Fruit fly (Drosophila melanogaster) whole organism, prepupa: ENCODE measurements around the gene CG14932.
A peak's percentile ranks its signal among the peaks of the same experiment; 100 is the strongest.

Experiments
- CG10631 ChIP-seq: fragments of 200-800 bp; sonication (Bioruptor generic); optimal IDR thresholded peaks from 2 replicates; lab custom pipeline; 2016; ENCODE audit warnings: missing biosample characterization, missing genetic modification characterization
- CG10669 ChIP-seq: fragments of 200-800 bp; sonication (Bioruptor generic); optimal IDR thresholded peaks from 3 replicates; lab custom pipeline; 2018; ENCODE audit warnings: missing biosample characterization, mild to moderate bottlenecking, missing genetic modification characterization, moderate library complexity
- CG15336 ChIP-seq: fragments of 200-800 bp; sonication (Bioruptor generic); IDR thresholded peaks from 2 replicates; pipeline ENCODE4 v1.3.6; 2022; ENCODE audit warnings: missing biosample characterization, missing genetic modification characterization
- CG1621 ChIP-seq: fragments of 200-800 bp; sonication (Bioruptor generic); optimal IDR thresholded peaks from 3 replicates; lab custom pipeline; 2018; ENCODE audit warnings: missing biosample characterization, mild to moderate bottlenecking, missing genetic modification characterization
- CG16779 ChIP-seq: fragments of 200-800 bp; sonication (Bioruptor generic); optimal IDR thresholded peaks from 3 replicates; lab custom pipeline; 2017; ENCODE audit warnings: missing biosample characterization, mild to moderate bottlenecking, missing genetic modification characterization
- CG3032 ChIP-seq: fragments of 200-800 bp; optimal IDR thresholded peaks from 2 replicates; lab custom pipeline; 2019; ENCODE audit warnings: missing biosample characterization, mild to moderate bottlenecking, missing genetic modification characterization, moderate library complexity
- CG31627 ChIP-seq: fragments of 200-800 bp; sonication (Bioruptor generic); optimal IDR thresholded peaks from 3 replicates; lab custom pipeline; 2016; ENCODE audit warnings: missing biosample characterization, missing genetic modification characterization
- CG32006 ChIP-seq: fragments of 200-800 bp; sonication (Bioruptor generic); optimal IDR thresholded peaks from 3 replicates; lab custom pipeline; 2017; ENCODE audit warnings: missing biosample characterization, mild to moderate bottlenecking, missing genetic modification characterization
- CG6163 ChIP-seq: fragments of 200-800 bp; sonication (Bioruptor generic); IDR thresholded peaks from 3 replicates; pipeline ENCODE4 v1.3.6; 2022; ENCODE audit warnings: missing biosample characterization, missing genetic modification characterization
- CG6276 ChIP-seq: fragments of 200-800 bp; sonication (Bioruptor generic); optimal IDR thresholded peaks from 2 replicates; lab custom pipeline; 2017; ENCODE audit warnings: missing biosample characterization, mild to moderate bottlenecking, missing genetic modification characterization
- CG6808 ChIP-seq: fragments of 200-800 bp; sonication (Bioruptor generic); optimal IDR thresholded peaks from 3 replicates; lab custom pipeline; 2017; ENCODE audit warnings: missing biosample characterization, missing genetic modification characterization, mild to moderate bottlenecking, moderate library complexity, missing genetic modification reagents
- CG6854 ChIP-seq: fragments of 200-800 bp; sonication (Bioruptor generic); optimal IDR thresholded peaks from 2 replicates; lab custom pipeline; 2017; ENCODE audit warnings: missing biosample characterization, mild to moderate bottlenecking, missing genetic modification characterization
- CG8119 ChIP-seq: fragments of 200-800 bp; sonication (Bioruptor generic); IDR thresholded peaks from 3 replicates; pipeline ENCODE4 v1.3.6; 2022; ENCODE audit warnings: missing biosample characterization, missing genetic modification characterization
- CG8319 ChIP-seq: fragments of 200-800 bp; sonication (Bioruptor generic); optimal IDR thresholded peaks from 3 replicates; lab custom pipeline; 2016; ENCODE audit warnings: missing biosample characterization, missing genetic modification characterization
- CG9139 ChIP-seq: fragments of 200-800 bp; sonication (Bioruptor generic); optimal IDR thresholded peaks from 3 replicates; lab custom pipeline; 2017; ENCODE audit warnings: missing biosample characterization, mild to moderate bottlenecking, missing genetic modification characterization
- Eip75B ChIP-seq: fragments of 200-800 bp; sonication (Bioruptor generic); optimal IDR thresholded peaks from 3 replicates; lab custom pipeline; 2016; ENCODE audit warnings: missing biosample characterization, missing genetic modification characterization
- Eip78C ChIP-seq: fragments of 200-800 bp; sonication (Bioruptor generic); peaks from one replicate; lab custom pipeline; 2016; ENCODE audit warnings: missing biosample characterization, missing genetic modification characterization
- Eip93F ChIP-seq: fragments of 200-800 bp; sonication (Bioruptor generic); optimal IDR thresholded peaks from 2 replicates; lab custom pipeline; 2016; ENCODE audit warnings: missing biosample characterization, mild to moderate bottlenecking, missing genetic modification characterization
- Hr39 ChIP-seq: fragments of 200-800 bp; sonication (Bioruptor generic); optimal IDR thresholded peaks from 2 replicates; lab custom pipeline; 2016; ENCODE audit warnings: missing biosample characterization, missing genetic modification characterization
- Hr4 ChIP-seq: fragments of 200-800 bp; sonication (Bioruptor generic); optimal IDR thresholded peaks from 3 replicates; lab custom pipeline; 2016; ENCODE audit warnings: missing biosample characterization, missing genetic modification characterization
- Lpt ChIP-seq: fragments of 200-800 bp; sonication (Bioruptor generic); optimal IDR thresholded peaks from 3 replicates; lab custom pipeline; 2016; ENCODE audit warnings: missing biosample characterization, missing genetic modification characterization
- OdsH ChIP-seq: fragments of 200-800 bp; sonication (Bioruptor generic); optimal IDR thresholded peaks from 3 replicates; lab custom pipeline; 2016; ENCODE audit warnings: missing biosample characterization, missing genetic modification characterization
- Smox ChIP-seq: fragments of 200-800 bp; sonication (Bioruptor generic); optimal IDR thresholded peaks from 3 replicates; lab custom pipeline; 2016; ENCODE audit warnings: missing biosample characterization, missing genetic modification characterization
- Sox14 ChIP-seq: fragments of 200-800 bp; sonication (Bioruptor generic); optimal IDR thresholded peaks from 3 replicates; lab custom pipeline; 2016; ENCODE audit warnings: missing biosample characterization, missing genetic modification characterization
- acj6 ChIP-seq: fragments of 200-800 bp; sonication (Bioruptor generic); optimal IDR thresholded peaks from 3 replicates; lab custom pipeline; 2016; ENCODE audit warnings: missing biosample characterization, missing genetic modification characterization
- cyc ChIP-seq: fragments of 200-800 bp; sonication (Bioruptor generic); optimal IDR thresholded peaks from 3 replicates; lab custom pipeline; 2016; ENCODE audit warnings: missing biosample characterization, missing genetic modification characterization
- dac ChIP-seq: fragments of 200-800 bp; sonication (Bioruptor generic); optimal IDR thresholded peaks from 2 replicates; lab custom pipeline; 2017; ENCODE audit warnings: missing biosample characterization, mild to moderate bottlenecking, missing genetic modification characterization
- dsx ChIP-seq: fragments of 200-800 bp; optimal IDR thresholded peaks from 3 replicates; lab custom pipeline; 2019; ENCODE audit warnings: missing biosample characterization, mild to moderate bottlenecking, missing genetic modification characterization, moderate library complexity; ENCODE audit not compliant: poor library complexity, severe bottlenecking
- eg ChIP-seq: fragments of 200-800 bp; sonication (Bioruptor generic); IDR thresholded peaks from 3 replicates; pipeline ENCODE4 v1.3.6; 2022; ENCODE audit warnings: missing biosample characterization, missing genetic modification characterization
- esn ChIP-seq: fragments of 200-800 bp; sonication (Bioruptor generic); optimal IDR thresholded peaks from 2 replicates; lab custom pipeline; 2016; ENCODE audit warnings: missing biosample characterization, mild to moderate bottlenecking, missing genetic modification characterization, moderate library complexity
- fd59A ChIP-seq: fragments of 200-800 bp; sonication (Bioruptor generic); optimal IDR thresholded peaks from 2 replicates; lab custom pipeline; 2017; ENCODE audit warnings: missing biosample characterization, mild to moderate bottlenecking, missing genetic modification characterization, missing genetic modification reagents
- fkh ChIP-seq: fragments of 200-800 bp; sonication (Bioruptor generic); optimal IDR thresholded peaks from 3 replicates; lab custom pipeline; 2017; ENCODE audit warnings: missing biosample characterization, mild to moderate bottlenecking, missing genetic modification characterization, moderate library complexity
- pdm3 ChIP-seq: fragments of 200-800 bp; sonication (Bioruptor generic); optimal IDR thresholded peaks from 3 replicates; lab custom pipeline; 2016; ENCODE audit warnings: missing biosample characterization, missing genetic modification characterization
- ss ChIP-seq, 2 experiments: fragments of 200-800 bp; sonication (Bioruptor generic); optimal IDR thresholded peaks; 2 replicates in 1 of 2; 3 replicates in 1 of 2; lab custom pipeline; 2017 to 2018; ENCODE audit warnings: mild to moderate bottlenecking in 2 of 2, missing biosample characterization in 2 of 2, missing genetic modification characterization in 2 of 2, moderate library complexity in 1 of 2
- svp ChIP-seq: fragments of 200-800 bp; sonication (Bioruptor generic); peaks from one replicate; lab custom pipeline; 2016; ENCODE audit warnings: missing biosample characterization, missing genetic modification characterization
- topi ChIP-seq: fragments of 200-800 bp; sonication (Bioruptor generic); optimal IDR thresholded peaks from 3 replicates; lab custom pipeline; 2016; ENCODE audit warnings: missing biosample characterization, missing genetic modification characterization
- vri ChIP-seq: fragments of 200-800 bp; sonication (Bioruptor generic); optimal IDR thresholded peaks from 3 replicates; lab custom pipeline; 2016; ENCODE audit warnings: missing biosample characterization, mild to moderate bottlenecking, missing genetic modification characterization

CG14932 gene

dm6 chr2L:11807697-11808226 is 18.0 kb downstream of the CG14932 start (continued):
- no peak for TF ChIP-seq cyc (GFP tag; lab: Kevin White, UChicago)
- peak; percentile 78 for TF ChIP-seq CG1621 (tag; lab: Kevin White, UChicago)
- no peak for TF ChIP-seq CG10669 (GFP tag; lab: Kevin White, UChicago)
- TF ChIP-seq ss (GFP tag; optimal IDR thresholded peaks at IDR 0.05; lab: Kevin White, UChicago), result peak; percentile 51 to 73
- no peak for TF ChIP-seq CG31627 (GFP tag; lab: Kevin White, UChicago)
- TF ChIP-seq Eip75B (GFP tag; lab: Kevin White, UChicago), result peak; percentile 0
- no peak for TF ChIP-seq CG3032 (tag; lab: Kevin White, UChicago)
- TF ChIP-seq CG8119, result 0 out of 3 replicates have a peak, but pooled peaks have one; percentile 43
- TF ChIP-seq CG9139 (GFP tag; lab: Kevin White, UChicago), result peak; percentile 59
- peak; percentile 2 for TF ChIP-seq pdm3 (GFP tag; lab: Kevin White, UChicago)
- no peak for TF ChIP-seq acj6 (GFP tag; lab: Kevin White, UChicago)
- no peak for TF ChIP-seq dac (GFP tag; lab: Kevin White, UChicago)
- no peak for TF ChIP-seq Eip93F
- TF ChIP-seq Hr4 (GFP tag; lab: Kevin White, UChicago), result peak; percentile 5
- TF ChIP-seq CG6163 (GFP tag; lab: Robert Waterston, UW), result peak; percentile 85
- peak; percentile 46 for TF ChIP-seq CG16779 (tag; lab: Kevin White, UChicago)
- TF ChIP-seq, all 60 proteins: peak for 30

DNA sequence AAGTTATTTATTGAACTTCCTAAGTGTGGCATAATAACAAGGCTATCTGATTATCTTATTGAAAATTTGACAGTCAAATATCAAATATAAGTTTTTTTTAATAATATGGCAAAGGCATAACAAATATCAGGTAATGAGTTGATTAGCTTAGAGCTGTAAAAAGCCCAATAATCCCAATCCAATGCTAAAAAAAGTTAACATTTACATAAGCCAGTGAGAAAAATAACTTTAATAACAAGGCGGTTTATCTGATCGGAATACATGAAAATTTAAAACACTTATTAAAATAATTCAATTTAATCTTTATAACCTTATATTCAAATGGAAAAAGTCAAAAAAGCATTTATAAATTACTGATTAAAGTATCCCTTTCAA is 18.6 kb downstream of the CG14932 start:
- no peak for TF ChIP-seq svp (GFP tag; lab: Kevin White, UChicago)
- TF ChIP-seq fd59A, result peak; percentile 1
- TF ChIP-seq CG32006, result peak; percentile 25
- peak; percentile 23 for TF ChIP-seq Smox (GFP tag; lab: Kevin White, UChicago)
- TF ChIP-seq Hr4 (GFP tag; lab: Kevin White, UChicago), result peak; percentile 6

dm6 chr2L:11808702-11809583 is 19.2 kb downstream of the CG14932 start, which contains the start of gene crol:
crol (minus strand) TSS chr2L:11809438.
- TF ChIP-seq CG6163 (GFP tag; lab: Robert Waterston, UW) (peak; percentile 58; the same call in 2 of the 3 replicates), topi (GFP tag; lab: Kevin White, UChicago) (no peak), OdsH (GFP tag; lab: Kevin White, UChicago) (peak; percentile 15), CG6854 (peak; percentile 5), fkh (peak; percentile 23), pdm3 (GFP tag; lab: Kevin White, UChicago) (peak; percentile 6), Sox14 (peak; percentile 8), CG15336 (GFP tag; lab: Robert Waterston, UW) (0 out of 2 replicates have a peak, but pooled peaks have one; percentile 26), eg (GFP tag; lab: Robert Waterston, UW) (peak; percentile 50; the same call in 1 of the 3 replicates), esn (GFP tag; lab: Kevin White, UChicago) (peak; percentile 31), Hr39 (GFP tag; lab: Kevin White, UChicago) (no peak), Eip75B (GFP tag; lab: Kevin White, UChicago) (no peak), CG10631 (GFP tag; lab: Kevin White, UChicago) (no peak), CG6276 (GFP tag; lab: Kevin White, UChicago) (no peak), dsx (peak; percentile 17), CG1621 (tag; lab: Kevin White, UChicago) (peak; percentile 42), CG6808 (GFP tag; lab: Kevin White, UChicago) (peak; percentile 28), CG9139 (GFP tag; lab: Kevin White, UChicago) (peak; percentile 29), CG3032 (tag; lab: Kevin White, UChicago) (no peak), CG31627 (GFP tag; lab: Kevin White, UChicago) (no peak), vri (GFP tag; lab: Kevin White, UChicago) (peak; percentile 71), Lpt (GFP tag; lab: Kevin White, UChicago) (peak; percentile 47), cyc (GFP tag; lab: Kevin White, UChicago) (peak; percentile 4), ss (GFP tag; optimal IDR thresholded peaks at IDR 0.05; lab: Kevin White, UChicago) (peak; percentile 66 to 82), Eip93F (peak; percentile 19), CG8319 (no peak), Eip78C (GFP tag; lab: Kevin White, UChicago) (peak; percentile 85), svp (GFP tag; lab: Kevin White, UChicago) (no peak), fd59A (no peak), CG8119 (no peak; the same call in 2 of the 3 replicates)
